Worm (Caenorhabditis elegans): Measurements from ENCODE around the gene inx-9.

The inx-9 gene

DNA sequence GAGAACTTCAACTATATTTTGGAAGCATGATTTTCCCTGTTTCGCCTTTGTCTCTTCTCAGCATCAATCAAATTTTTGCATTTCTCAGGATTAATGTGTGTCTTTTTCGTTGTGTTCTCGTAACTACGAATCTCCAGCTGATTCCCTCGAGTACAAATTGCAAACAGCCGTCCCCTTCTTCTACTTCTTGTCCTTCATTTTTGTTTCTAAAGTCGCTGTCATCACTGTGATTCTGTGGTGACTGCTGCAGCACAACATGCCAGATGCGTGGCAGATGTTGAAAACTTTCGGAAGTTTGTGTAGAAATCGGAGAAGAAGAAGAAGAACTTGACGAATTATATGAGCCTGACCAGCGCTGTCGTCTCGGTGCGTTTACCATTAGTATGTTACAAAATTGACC is 37.1 kb downstream of the inx-9 start:
- no peak for TF ChIP-seq nhr-71 (tag; optimal IDR thresholded peaks at IDR 0.05)
- peak; percentile 60 for TF ChIP-seq dsc-1 (tag; optimal IDR thresholded peaks at IDR 0.05)

DNA sequence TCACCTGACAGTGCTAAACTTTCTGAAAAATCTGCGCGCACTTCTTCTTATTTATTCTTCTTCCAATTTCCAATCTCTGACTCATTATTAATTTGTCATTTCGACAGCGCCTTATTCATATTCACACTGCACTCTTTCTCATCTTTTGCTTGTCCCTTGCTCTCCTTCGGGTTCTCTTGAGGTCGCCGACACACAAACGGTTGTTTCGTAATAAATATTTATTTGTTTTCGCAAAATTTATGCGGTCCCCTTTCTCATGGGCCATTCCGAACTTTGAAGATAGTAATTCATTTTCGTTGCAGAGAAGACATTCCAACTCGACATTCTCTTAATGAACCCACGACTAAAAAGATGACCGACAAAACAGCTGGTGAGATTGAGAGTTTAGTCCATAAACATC is 38.6 kb downstream of the inx-9 start, which contains the start of gene magi-1:
magi-1 (plus strand) TSS at position 301 of the 400 bp plus-strand sequence.
- TF ChIP-seq ceh-8 (GFP tag; optimal IDR thresholded peaks at IDR 0.05) (no peak), grh-1 (GFP tag; IDR thresholded peaks at IDR 0.05) (no peak), nhr-90 (tag; optimal IDR thresholded peaks at IDR 0.05; ENCODE audit: poor library complexity) (no peak), ztf-4 (tag; optimal IDR thresholded peaks at IDR 0.05) (no peak), mef-2 (tag; optimal IDR thresholded peaks at IDR 0.05) (no peak), unc-30 (tag; optimal IDR thresholded peaks at IDR 0.05) (no peak), elt-3 (tag; optimal IDR thresholded peaks at IDR 0.05) (no peak), nhr-28 (tag; optimal IDR thresholded peaks at IDR 0.05) (no peak), hpl-2 (GFP tag; optimal IDR thresholded peaks at IDR 0.05) (no peak), ets-5 (GFP tag; IDR thresholded peaks at IDR 0.05) (no peak), lir-3 (tag; optimal IDR thresholded peaks at IDR 0.05; ENCODE audit: poor library complexity) (no peak), nhr-20 (tag; optimal IDR thresholded peaks at IDR 0.05) (no peak)

DNA sequence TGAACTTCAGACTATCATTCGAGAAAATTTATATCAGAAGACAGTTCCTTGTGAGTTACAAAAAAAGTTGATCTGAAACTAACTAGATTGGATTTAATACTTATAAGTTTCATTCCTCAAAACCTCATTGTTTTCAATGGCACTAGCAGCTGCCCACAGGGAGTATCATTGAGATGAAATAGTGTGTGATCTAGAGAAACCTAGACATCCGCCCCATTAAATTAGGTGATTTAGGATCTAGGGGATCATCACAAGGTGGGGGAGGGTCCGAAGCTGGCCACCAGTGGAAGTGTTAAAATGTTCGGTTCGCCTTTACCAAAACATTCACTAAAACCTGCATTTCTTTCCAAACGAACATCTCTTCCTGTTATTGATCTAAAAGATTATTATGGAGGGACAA is 40.3 kb downstream of the inx-9 start:
- TF ChIP-seq lin-14 (GFP tag; optimal IDR thresholded peaks at IDR 0.05) = peak; percentile 11
- TF ChIP-seq nhr-71 (tag; optimal IDR thresholded peaks at IDR 0.05) = peak; percentile 5
- peak; percentile 55 for TF ChIP-seq rnt-1 (tag; optimal IDR thresholded peaks at IDR 0.05)
- no peak for TF ChIP-seq lsy-2 (tag; optimal IDR thresholded peaks at IDR 0.05)

DNA sequence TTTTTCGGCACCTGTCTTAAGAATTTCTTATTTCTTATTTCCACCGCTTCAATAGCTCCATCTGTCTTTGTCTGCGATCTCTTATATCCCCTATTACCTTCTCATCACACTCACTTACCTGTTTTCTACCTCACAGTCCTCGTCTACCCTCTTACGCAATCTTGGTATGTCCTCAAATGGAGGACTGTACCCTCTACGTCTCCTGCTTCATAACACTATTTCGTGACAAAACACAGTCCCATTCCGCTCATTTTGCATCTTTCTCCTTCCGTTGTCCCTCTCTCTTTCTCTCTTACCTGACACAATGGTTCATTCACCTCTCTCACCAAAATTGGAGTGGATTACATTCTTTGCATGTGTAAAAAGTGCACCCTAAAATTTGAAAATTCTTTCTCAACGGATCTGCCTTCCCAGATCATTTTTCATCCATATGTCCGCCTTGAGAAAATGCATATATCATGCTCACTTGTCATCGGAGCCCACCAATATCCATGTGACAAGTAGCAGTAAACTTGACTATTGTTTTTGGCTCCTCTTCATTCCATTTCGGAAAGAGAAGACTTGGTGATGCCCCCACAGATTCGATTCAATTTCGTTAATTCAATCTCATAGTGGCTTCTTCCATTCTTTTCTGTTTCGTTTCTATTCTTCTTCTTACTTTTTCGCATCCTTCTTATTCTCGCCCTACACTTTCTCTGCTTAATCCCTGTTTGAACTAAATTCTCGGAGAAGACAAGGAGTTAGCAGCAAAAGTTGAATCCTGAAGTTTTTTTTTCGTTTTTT is 41.1 kb downstream of the inx-9 start:
- TF ChIP-seq blmp-1 (tag; optimal IDR thresholded peaks at IDR 0.05) (peak; percentile 53), snu-23 (GFP tag; optimal IDR thresholded peaks at IDR 0.05) (peak; percentile 10), lin-14 (GFP tag; optimal IDR thresholded peaks at IDR 0.05) (peak; percentile 50), nhr-20 (tag; optimal IDR thresholded peaks at IDR 0.05) (peak; percentile 21), ceh-82 (tag; optimal IDR thresholded peaks at IDR 0.05) (no peak), fkh-10 (GFP tag; optimal IDR thresholded peaks at IDR 0.05) (peak; percentile 30), tbx-2 (tag; optimal IDR thresholded peaks at IDR 0.05) (peak; percentile 29), nhr-85 (tag) (peak; percentile 81), nhr-28 (tag; optimal IDR thresholded peaks at IDR 0.05) (no peak), mep-1 (tag; optimal IDR thresholded peaks at IDR 0.05) (peak; percentile 5)

DNA sequence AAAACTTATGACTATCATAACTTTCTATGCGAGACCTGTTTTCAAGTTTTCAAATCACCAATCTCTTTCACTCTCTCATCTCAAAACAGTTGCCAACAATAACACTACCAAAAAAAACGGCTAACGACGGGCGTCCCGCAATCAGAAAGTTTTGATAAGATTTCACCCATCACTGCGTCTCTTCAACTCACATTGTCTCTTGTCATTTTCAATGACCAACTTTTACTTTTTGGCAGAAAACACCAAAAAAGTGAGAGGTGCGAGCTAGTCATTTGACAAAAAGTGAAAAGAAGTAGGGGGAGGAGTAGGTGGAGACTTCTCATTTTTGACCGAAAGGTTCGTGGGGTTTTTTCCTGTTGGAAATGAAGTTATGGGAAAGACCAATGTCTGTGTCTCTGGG is 42.5 kb downstream of the inx-9 start:
- no peak for TF ChIP-seq nhr-12 (tag; optimal IDR thresholded peaks at IDR 0.05)
- peak; percentile 51 for TF ChIP-seq lin-14 (GFP tag; optimal IDR thresholded peaks at IDR 0.05)
- peak; percentile 71 for TF ChIP-seq nhr-85 (tag)
- no peak for TF ChIP-seq grh-1 (GFP tag; IDR thresholded peaks at IDR 0.05)
- TF ChIP-seq blmp-1 (tag; optimal IDR thresholded peaks at IDR 0.05) = peak; percentile 96
- no peak for TF ChIP-seq mep-1 (tag; optimal IDR thresholded peaks at IDR 0.05)
- peak in 1 of 6 experiments; percentile 76 for TF ChIP-seq elt-3 (tag; optimal IDR thresholded peaks at IDR 0.05)

DNA sequence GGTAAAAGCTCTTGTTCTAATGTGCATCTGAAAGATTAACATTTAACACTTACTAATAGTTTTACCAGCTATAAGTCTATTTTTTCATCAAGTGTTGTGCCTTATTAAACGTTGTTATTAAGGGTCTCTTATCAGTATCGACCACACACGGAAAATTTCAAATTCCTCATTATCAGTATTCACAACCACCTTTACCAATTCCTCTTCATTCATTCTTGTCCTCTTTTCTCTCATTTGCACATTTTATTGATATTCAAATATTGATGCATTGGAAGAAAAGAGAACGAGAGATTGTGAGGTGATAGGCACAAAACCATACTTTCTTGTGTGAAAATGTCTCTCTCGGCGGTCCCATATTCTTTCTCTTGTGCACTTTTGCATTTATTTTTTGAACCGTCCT is 45.7 kb downstream of the inx-9 start:
- TF ChIP-seq nhr-12 (tag; optimal IDR thresholded peaks at IDR 0.05) = no peak
- no peak for TF ChIP-seq swsn-7 (tag; optimal IDR thresholded peaks at IDR 0.05)
- TF ChIP-seq elt-2 (tag; optimal IDR thresholded peaks at IDR 0.05) = peak; percentile 38
- peak in 1 of 2 experiments; percentile 7 for TF ChIP-seq lin-35 (GFP tag; optimal IDR thresholded peaks at IDR 0.05)
- TF ChIP-seq fkh-4 (tag; optimal IDR thresholded peaks at IDR 0.05; ENCODE audit: borderline replicate concordance) = no peak

Measured in whole organism, L1 larva.